Fruit fly (Drosophila melanogaster): Measurements from ENCODE around the gene JMJD4.
A peak's percentile ranks its signal among the peaks of the same experiment; 100 is the strongest.

The JMJD4 gene

dm6 chr2L:18159172-18159571, at the start of gene JMJD4:
Gene JMJD4, minus strand, starts transcription at chr2L:18159272.
- TF ChIP-seq kay (GFP tag; ENCODE audit: borderline replicate concordance) (no peak), Mnt (GFP tag; optimal IDR thresholded peaks at IDR 0.05) (no peak), CG5204 (GFP tag; optimal IDR thresholded peaks at IDR 0.05) (no peak), CG7101 (tag; optimal IDR thresholded peaks at IDR 0.05) (no peak), Crg-1 (GFP tag; optimal IDR thresholded peaks at IDR 0.05) (no peak), ovo (GFP tag; optimal IDR thresholded peaks at IDR 0.05) (no peak), CG14711 (tag; optimal IDR thresholded peaks at IDR 0.05) (no peak), CG7045 (GFP tag; optimal IDR thresholded peaks at IDR 0.05) (no peak), CG12768 (GFP tag; optimal IDR thresholded peaks at IDR 0.05) (no peak), Hr96 (GFP tag; optimal IDR thresholded peaks at IDR 0.05) (no peak), CG33017 (tag; optimal IDR thresholded peaks at IDR 0.05) (no peak), toe (GFP tag; optimal IDR thresholded peaks at IDR 0.05) (no peak), CG11617 (GFP tag; optimal IDR thresholded peaks at IDR 0.05) (no peak), cic (GFP tag; optimal IDR thresholded peaks at IDR 0.05) (no peak), bab1 (GFP tag; optimal IDR thresholded peaks at IDR 0.05) (no peak), tj (GFP tag; optimal IDR thresholded peaks at IDR 0.05) (no peak), Clk (GFP tag; optimal IDR thresholded peaks at IDR 0.05) (no peak), cnc (optimal IDR thresholded peaks at IDR 0.05) (no peak)

dm6 chr2L:18202811-18203210, 43.7 kb upstream of the JMJD4 start:
- TF ChIP-seq bab1 (GFP tag; optimal IDR thresholded peaks at IDR 0.05): no peak
- TF ChIP-seq Mnt (GFP tag; optimal IDR thresholded peaks at IDR 0.05): no peak

DNA sequence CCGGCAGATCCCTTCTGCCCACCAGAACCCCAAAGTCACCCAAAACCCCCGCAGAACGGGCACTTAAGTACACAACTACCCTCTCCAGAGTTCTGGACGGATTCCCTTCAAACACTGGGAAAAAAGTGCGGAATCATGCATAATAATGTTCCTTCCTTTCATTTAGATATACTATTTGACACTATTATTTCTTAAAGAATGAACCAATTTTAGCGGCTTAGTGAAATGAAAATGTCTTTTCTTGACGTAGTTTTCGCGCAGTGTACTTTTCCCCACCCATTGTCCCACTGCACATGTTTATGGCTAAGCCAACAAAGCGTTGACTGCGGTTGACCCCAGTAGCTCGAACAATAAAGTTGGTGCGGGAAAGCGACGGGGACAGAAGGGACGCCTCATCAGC, 27.6 kb upstream of the JMJD4 start:
- TF ChIP-seq toe (GFP tag; optimal IDR thresholded peaks at IDR 0.05) (no peak), CG33017 (tag; optimal IDR thresholded peaks at IDR 0.05) (no peak), cic (GFP tag; optimal IDR thresholded peaks at IDR 0.05) (no peak)

DNA sequence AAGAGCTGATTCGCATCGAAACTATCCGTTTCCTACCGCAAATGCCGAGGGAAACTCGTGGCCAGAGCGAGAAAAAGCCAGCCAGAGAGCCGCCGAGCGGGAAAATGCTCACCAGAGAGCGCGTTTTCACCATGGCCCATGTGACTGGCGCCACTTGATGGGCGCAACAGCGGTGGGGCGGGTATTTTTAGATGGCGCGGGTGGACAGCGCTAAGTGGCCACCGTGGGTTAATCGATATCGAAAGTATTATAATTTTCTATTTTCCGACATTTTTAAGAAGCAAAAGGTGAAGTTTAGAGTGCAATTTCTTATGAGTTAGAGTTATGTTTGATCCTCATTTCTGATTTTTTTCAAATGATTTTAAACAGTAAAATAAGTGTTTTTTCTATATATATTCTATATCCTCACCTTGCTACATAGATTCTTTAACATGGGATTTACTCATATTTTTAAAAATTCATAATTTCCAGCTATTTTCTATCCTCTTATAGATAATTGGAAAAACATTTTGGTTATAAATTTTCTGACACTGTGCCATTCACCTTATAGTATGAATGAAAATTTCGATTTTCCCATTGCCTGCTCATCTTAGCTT, 25.7 kb upstream of the JMJD4 start, which contains the start of gene Ptp36E:
TSS of gene Ptp36E (minus strand) at position 360 of the 596 bp plus-strand sequence.
- TF ChIP-seq toe (GFP tag; optimal IDR thresholded peaks at IDR 0.05) (no peak), cnc (optimal IDR thresholded peaks at IDR 0.05) (no peak), CG11617 (GFP tag; optimal IDR thresholded peaks at IDR 0.05) (no peak), kay (GFP tag; ENCODE audit: borderline replicate concordance) (no peak), CG7101 (tag; optimal IDR thresholded peaks at IDR 0.05) (peak; percentile 65), Clk (GFP tag; optimal IDR thresholded peaks at IDR 0.05) (peak; percentile 2), pad (GFP tag; optimal IDR thresholded peaks at IDR 0.05) (peak; percentile 27), CG14711 (tag; optimal IDR thresholded peaks at IDR 0.05) (peak; percentile 54), CG33017 (tag; optimal IDR thresholded peaks at IDR 0.05) (peak; percentile 80), bab1 (GFP tag; optimal IDR thresholded peaks at IDR 0.05) (no peak), Hr96 (GFP tag; optimal IDR thresholded peaks at IDR 0.05) (no peak), Mnt (GFP tag; optimal IDR thresholded peaks at IDR 0.05) (peak; percentile 18), ovo (GFP tag; optimal IDR thresholded peaks at IDR 0.05) (no peak), tj (GFP tag; optimal IDR thresholded peaks at IDR 0.05) (no peak), CG5204 (GFP tag; optimal IDR thresholded peaks at IDR 0.05) (peak; percentile 12), Crg-1 (GFP tag; optimal IDR thresholded peaks at IDR 0.05) (no peak), CG1620 (GFP tag; optimal IDR thresholded peaks at IDR 0.05) (no peak), cic (GFP tag; optimal IDR thresholded peaks at IDR 0.05) (no peak), CG7045 (GFP tag; optimal IDR thresholded peaks at IDR 0.05) (no peak), CG12768 (GFP tag; optimal IDR thresholded peaks at IDR 0.05) (peak; percentile 71)

DNA sequence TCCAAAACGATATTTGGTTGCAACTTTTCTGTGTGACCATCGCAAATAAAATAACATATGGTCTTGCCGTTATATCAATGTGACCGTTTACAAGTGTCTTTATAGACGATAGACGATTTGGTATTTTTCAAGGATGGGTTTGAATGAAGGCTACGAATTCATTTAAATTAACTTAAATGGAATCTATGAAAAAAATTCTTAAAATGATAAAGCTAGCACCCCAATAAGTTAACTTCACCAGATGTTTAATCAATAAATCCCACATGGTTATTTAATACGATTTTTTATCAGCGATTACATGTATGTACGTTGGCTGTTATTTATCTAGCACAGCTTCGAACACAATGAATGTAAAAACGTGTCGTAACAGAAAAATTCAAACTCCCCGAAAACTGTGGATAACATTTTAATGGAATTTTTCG, 439 bp downstream of the JMJD4 start:
- no peak for TF ChIP-seq cnc (optimal IDR thresholded peaks at IDR 0.05)
- TF ChIP-seq toe (GFP tag; optimal IDR thresholded peaks at IDR 0.05): no peak
- no peak for TF ChIP-seq CG1620 (GFP tag; optimal IDR thresholded peaks at IDR 0.05)
- no peak for TF ChIP-seq ovo (GFP tag; optimal IDR thresholded peaks at IDR 0.05)
- no peak for TF ChIP-seq CG7045 (GFP tag; optimal IDR thresholded peaks at IDR 0.05)
- no peak for TF ChIP-seq Hr96 (GFP tag; optimal IDR thresholded peaks at IDR 0.05)
- no peak for TF ChIP-seq tj (GFP tag; optimal IDR thresholded peaks at IDR 0.05)
- TF ChIP-seq kay (GFP tag; ENCODE audit: borderline replicate concordance): no peak
- TF ChIP-seq CG12768 (GFP tag; optimal IDR thresholded peaks at IDR 0.05): no peak
- TF ChIP-seq CG14711 (tag; optimal IDR thresholded peaks at IDR 0.05): no peak
- TF ChIP-seq pad (GFP tag; optimal IDR thresholded peaks at IDR 0.05): no peak
- TF ChIP-seq CG7101 (tag; optimal IDR thresholded peaks at IDR 0.05): no peak
- no peak for TF ChIP-seq CG33017 (tag; optimal IDR thresholded peaks at IDR 0.05)
- no peak for TF ChIP-seq Clk (GFP tag; optimal IDR thresholded peaks at IDR 0.05)
- TF ChIP-seq bab1 (GFP tag; optimal IDR thresholded peaks at IDR 0.05): no peak
- no peak for TF ChIP-seq Crg-1 (GFP tag; optimal IDR thresholded peaks at IDR 0.05)
- no peak for TF ChIP-seq Mnt (GFP tag; optimal IDR thresholded peaks at IDR 0.05)
- no peak for TF ChIP-seq CG5204 (GFP tag; optimal IDR thresholded peaks at IDR 0.05)
- TF ChIP-seq cic (GFP tag; optimal IDR thresholded peaks at IDR 0.05): no peak

- TF ChIP-seq kay (GFP tag; ENCODE audit: borderline replicate concordance) (no peak), Crg-1 (GFP tag; optimal IDR thresholded peaks at IDR 0.05) (no peak), CG1620 (GFP tag; optimal IDR thresholded peaks at IDR 0.05) (no peak), bab1 (GFP tag; optimal IDR thresholded peaks at IDR 0.05) (no peak), pad (GFP tag; optimal IDR thresholded peaks at IDR 0.05) (peak; percentile 89)
These were observed 3.2 kb downstream of the JMJD4 start, which contains the start of gene CG5783 for dm6 chr2L:18155877-18156276. Gene CG5783, plus strand, starts transcription at chr2L:18156043.

dm6 chr2L:18154551-18154950, 4.5 kb downstream of the JMJD4 start, which contains the start of gene CG15155:
Gene CG15155, plus strand, starts transcription at chr2L:18154851.
- TF ChIP-seq CG1620 (GFP tag; optimal IDR thresholded peaks at IDR 0.05) (no peak), Clk (GFP tag; optimal IDR thresholded peaks at IDR 0.05) (no peak), bab1 (GFP tag; optimal IDR thresholded peaks at IDR 0.05) (no peak), cic (GFP tag; optimal IDR thresholded peaks at IDR 0.05) (no peak), CG14711 (tag; optimal IDR thresholded peaks at IDR 0.05) (no peak), CG7101 (tag; optimal IDR thresholded peaks at IDR 0.05) (no peak), Mnt (GFP tag; optimal IDR thresholded peaks at IDR 0.05) (no peak), CG5204 (GFP tag; optimal IDR thresholded peaks at IDR 0.05) (no peak), CG11617 (GFP tag; optimal IDR thresholded peaks at IDR 0.05) (no peak), cnc (optimal IDR thresholded peaks at IDR 0.05) (no peak), Hr96 (GFP tag; optimal IDR thresholded peaks at IDR 0.05) (no peak), ovo (GFP tag; optimal IDR thresholded peaks at IDR 0.05) (no peak), toe (GFP tag; optimal IDR thresholded peaks at IDR 0.05) (no peak), pad (GFP tag; optimal IDR thresholded peaks at IDR 0.05) (no peak), CG12768 (GFP tag; optimal IDR thresholded peaks at IDR 0.05) (no peak)
